Worm (Caenorhabditis elegans): ENCODE results near the gene slc-17.7.

DNA sequence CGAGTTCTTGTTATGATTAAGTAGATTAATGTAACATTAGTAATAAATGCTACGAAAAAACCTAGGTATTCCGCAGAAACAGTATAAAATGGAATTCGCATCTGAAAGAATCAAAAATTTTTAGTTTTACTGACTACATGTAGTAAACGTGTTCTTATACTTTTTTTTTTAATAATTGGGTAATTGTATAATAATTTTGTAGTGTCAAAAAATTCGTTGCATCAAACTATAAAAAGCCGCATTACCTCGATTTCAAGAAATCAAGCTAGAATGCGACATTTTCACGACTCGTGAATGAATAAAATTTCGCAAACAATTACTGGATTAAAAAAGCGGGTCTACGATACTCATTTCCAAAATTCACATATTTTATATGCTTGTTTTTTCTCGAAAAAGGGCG is 17.1 kb downstream of the slc-17.7 start, which contains the start of gene str-94:
- no peak for TF ChIP-seq elt-1 (tag; optimal IDR thresholded peaks at IDR 0.05)
- TF ChIP-seq snpc-4 (tag; optimal IDR thresholded peaks at IDR 0.05) = no peak
- TF ChIP-seq ztf-4 (tag; optimal IDR thresholded peaks at IDR 0.05) = no peak
- TF ChIP-seq ama-1 (optimal IDR thresholded peaks at IDR 0.05) = no peak
- TF ChIP-seq alr-1 (tag; optimal IDR thresholded peaks at IDR 0.05) = no peak

Measured in whole organism, L2 larva.